Worm (Caenorhabditis elegans) whole organism, midembryonic: Measurements from ENCODE around the gene ZK795.2.

Source experiments
- cog-1 ChIP-seq: sonication (generic microtip); optimal IDR thresholded peaks from 2 replicates; lab custom pipeline; 2016; ENCODE audit warnings: missing genetic modification characterization, missing compliant biosample characterization
- flt-1 ChIP-seq: fragments of 200-800 bp; sonication (Bioruptor generic); IDR thresholded peaks from 2 replicates; pipeline ENCODE4 v1.3.6; 2022; ENCODE audit warnings: missing genetic modification characterization, missing compliant biosample characterization
- klf-2 ChIP-seq: fragments of 200-800 bp; sonication (Bioruptor generic); conservative IDR thresholded peaks from 2 replicates; pipeline ENCODE4 v1.3.6; 2022; ENCODE audit warnings: missing genetic modification reagents, missing genetic modification characterization, missing compliant biosample characterization
- ref-1 ChIP-seq: fragments of 200-800 bp; sonication (Bioruptor generic); conservative IDR thresholded peaks from 2 replicates; pipeline ENCODE4 v1.3.6; 2022; ENCODE audit warnings: missing genetic modification reagents, missing genetic modification characterization, missing compliant biosample characterization

DNA sequence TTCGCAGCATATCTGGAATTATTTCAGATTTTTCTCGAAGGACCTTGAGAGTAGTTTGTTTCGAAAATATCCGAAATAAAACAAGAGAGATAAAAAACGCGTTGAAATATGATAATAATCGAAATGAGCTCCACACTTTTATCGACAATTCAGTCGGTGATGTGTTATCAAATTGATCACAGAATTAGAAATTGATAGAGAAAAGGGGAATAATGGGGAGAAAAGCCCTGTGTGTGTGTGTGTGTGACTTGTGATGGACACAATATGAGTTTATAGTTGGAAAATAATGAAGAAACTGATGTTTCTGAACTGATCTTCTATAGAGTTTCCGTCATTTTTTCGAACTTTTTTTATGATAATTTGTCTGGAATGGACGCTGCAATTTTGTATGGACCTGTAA is 40.4 kb upstream of the ZK795.2 start, which contains the start of gene pgp-1:
- no peak for TF ChIP-seq flt-1 (GFP tag; lab: Robert Waterston, UW)
- TF ChIP-seq ref-1 (GFP tag; lab: Robert Waterston, UW): no peak
- TF ChIP-seq cog-1 (tag; lab: Kevin White, UChicago): no peak
- no peak for TF ChIP-seq klf-2 (GFP tag; lab: Robert Waterston, UW)
